Worm (Caenorhabditis elegans) whole organism, L4 larva: ENCODE measurements around the gene F15A4.5.

Source experiments
- D1046.2 ChIP-seq: fragments of 200-800 bp; sonication (Bioruptor generic); IDR thresholded peaks from 2 replicates; pipeline ENCODE4 v1.3.6; 2022; ENCODE audit warnings: missing genetic modification characterization, missing compliant biosample characterization
- F49E8.2 ChIP-seq: sonication (generic microtip); optimal IDR thresholded peaks from 2 replicates; lab custom pipeline; 2016; ENCODE audit warnings: missing compliant biosample characterization, mild to moderate bottlenecking, missing genetic modification characterization, borderline replicate concordance
- T20F7.1 ChIP-seq: fragments of 200-800 bp; sonication (Bioruptor generic); optimal IDR thresholded peaks from 2 replicates; lab custom pipeline; 2018; ENCODE audit warnings: mild to moderate bottlenecking, missing genetic modification characterization, missing compliant biosample characterization
- Y5F2A.4 ChIP-seq: fragments of 200-800 bp; sonication (Bioruptor generic); optimal IDR thresholded peaks from 2 replicates; lab custom pipeline; 2018; ENCODE audit warnings: mild to moderate bottlenecking, missing genetic modification characterization, missing compliant biosample characterization
- ama-1 ChIP-seq: fragments of 150-350 bp; optimal IDR thresholded peaks from 2 replicates; lab custom pipeline; 2014; ENCODE audit warnings: inconsistent platforms, mixed read lengths
- ceh-32 ChIP-seq: sonication (generic microtip); optimal IDR thresholded peaks from 2 replicates; lab custom pipeline; 2016; ENCODE audit warnings: mild to moderate bottlenecking, missing genetic modification characterization, missing compliant biosample characterization; ENCODE audit not compliant: poor library complexity
- ceh-44 ChIP-seq: fragments of 200-800 bp; sonication (Bioruptor generic); IDR thresholded peaks from 2 replicates; pipeline ENCODE4 v1.3.6; 2022; ENCODE audit warnings: missing genetic modification reagents, missing genetic modification characterization, missing compliant biosample characterization
- ceh-62 ChIP-seq: sonication (generic microtip); optimal IDR thresholded peaks from 2 replicates; lab custom pipeline; 2017; ENCODE audit warnings: missing biosample characterization, missing genetic modification characterization
- cey-2 ChIP-seq: sonication (generic microtip); optimal IDR thresholded peaks from 3 replicates; lab custom pipeline; 2017; ENCODE audit warnings: missing genetic modification characterization, mild to moderate bottlenecking, missing compliant biosample characterization, antibody characterized with exemption, borderline replicate concordance; ENCODE audit not compliant: insufficient read depth
- ctbp-1 ChIP-seq: fragments of 200-800 bp; sonication (Bioruptor generic); IDR thresholded peaks from 2 replicates; pipeline ENCODE4 v1.3.6; 2022; ENCODE audit warnings: missing genetic modification reagents, missing genetic modification characterization, missing compliant biosample characterization
- daf-12 ChIP-seq: fragments of 150-350 bp; optimal IDR thresholded peaks from 2 replicates; lab custom pipeline; 2014; ENCODE audit warnings: missing biosample characterization, missing genetic modification reagents, missing genetic modification characterization
- daf-16 ChIP-seq, 3 experiments: sonication (generic microtip); optimal IDR thresholded peaks; 2 replicates each; lab custom pipeline; 2016 to 2017; ENCODE audit warnings: missing genetic modification characterization in 3 of 3, missing genetic modification reagents in 3 of 3, mild to moderate bottlenecking in 2 of 3, missing compliant biosample characterization in 2 of 3, missing biosample characterization in 1 of 3, moderate library complexity in 1 of 3
- daf-8 ChIP-seq: fragments of 200-800 bp; sonication (Bioruptor generic); IDR thresholded peaks from 2 replicates; pipeline ENCODE4 v1.3.6; 2022; ENCODE audit warnings: missing genetic modification characterization, missing compliant biosample characterization
- dmd-6 ChIP-seq: fragments of 200-800 bp; sonication (Bioruptor generic); IDR thresholded peaks from 2 replicates; pipeline ENCODE4 v1.3.6; 2022; ENCODE audit warnings: missing genetic modification reagents, missing genetic modification characterization, missing compliant biosample characterization
- dmd-8 ChIP-seq: fragments of 200-800 bp; sonication (Bioruptor generic); IDR thresholded peaks from 2 replicates; pipeline ENCODE4 v1.3.6; 2022; ENCODE audit warnings: missing genetic modification characterization, missing compliant biosample characterization
- dmd-9 ChIP-seq: fragments of 200-800 bp; sonication (Bioruptor generic); IDR thresholded peaks from 2 replicates; pipeline ENCODE4 v1.3.6; 2022; ENCODE audit warnings: missing genetic modification reagents, missing genetic modification characterization, missing compliant biosample characterization
- duxl-1 ChIP-seq: sonication (generic microtip); optimal IDR thresholded peaks from 2 replicates; lab custom pipeline; 2016; ENCODE audit warnings: mild to moderate bottlenecking, missing genetic modification characterization, moderate library complexity, missing compliant biosample characterization; ENCODE audit not compliant: poor library complexity
- dve-1 ChIP-seq: sonication (generic microtip); optimal IDR thresholded peaks from 2 replicates; lab custom pipeline; 2017; ENCODE audit warnings: antibody characterized with exemption, mild to moderate bottlenecking, missing genetic modification characterization, missing compliant biosample characterization; ENCODE audit not compliant: insufficient read depth
- egl-27 ChIP-seq: sonication (generic microtip); optimal IDR thresholded peaks from 3 replicates; lab custom pipeline; 2017; ENCODE audit warnings: missing biosample characterization, missing genetic modification reagents, missing genetic modification characterization
- egl-43 ChIP-seq: fragments of 200-800 bp; sonication (Bioruptor generic); IDR thresholded peaks from 2 replicates; pipeline ENCODE4 v1.3.6; 2022; ENCODE audit warnings: missing genetic modification reagents, missing genetic modification characterization, missing compliant biosample characterization
- fkh-10 ChIP-seq: fragments of 150-350 bp; optimal IDR thresholded peaks from 2 replicates; lab custom pipeline; 2014; ENCODE audit warnings: missing biosample characterization, missing genetic modification reagents, missing genetic modification characterization
- fos-1 ChIP-seq: fragments of 150-350 bp; optimal IDR thresholded peaks from 2 replicates; lab custom pipeline; 2014; ENCODE audit warnings: missing biosample characterization, missing genetic modification characterization
- hlh-11 ChIP-seq: fragments of 200-800 bp; sonication (Bioruptor generic); optimal IDR thresholded peaks from 2 replicates; lab custom pipeline; 2018; ENCODE audit warnings: mild to moderate bottlenecking, missing genetic modification characterization, missing compliant biosample characterization
- lin-15B ChIP-seq: fragments of 150-350 bp; sonication (generic microtip); optimal IDR thresholded peaks from 3 replicates; lab custom pipeline; 2014; ENCODE audit warnings: missing biosample characterization, missing genetic modification characterization
- lin-39 ChIP-seq: fragments of 150-350 bp; optimal IDR thresholded peaks from 2 replicates; lab custom pipeline; 2014; ENCODE audit warnings: missing biosample characterization, missing genetic modification reagents, missing genetic modification characterization
- lir-3 ChIP-seq: sonication (generic microtip); optimal IDR thresholded peaks from 2 replicates; lab custom pipeline; 2016; ENCODE audit warnings: mild to moderate bottlenecking, missing genetic modification characterization, missing compliant biosample characterization
- madf-5 ChIP-seq, 2 experiments: fragments of 200-800 bp; sonication (Bioruptor generic); IDR thresholded peaks; 2 replicates each; pipeline ENCODE4 v1.3.6; 2022; ENCODE audit warnings: missing compliant biosample characterization in 2 of 2, missing genetic modification characterization in 2 of 2
- madf-9 ChIP-seq: fragments of 200-800 bp; sonication (Bioruptor generic); conservative IDR thresholded peaks from 2 replicates; pipeline ENCODE4 v1.3.6; 2022; ENCODE audit warnings: missing genetic modification reagents, missing genetic modification characterization, missing compliant biosample characterization
- mep-1 ChIP-seq: fragments of 150-350 bp; sonication (generic microtip); optimal IDR thresholded peaks from 3 replicates; lab custom pipeline; 2014; ENCODE audit warnings: missing biosample characterization, missing genetic modification characterization
- mxl-2 ChIP-seq: fragments of 200-800 bp; sonication (Bioruptor generic); conservative IDR thresholded peaks from 2 replicates; pipeline ENCODE4 v1.3.6; 2022; ENCODE audit warnings: missing genetic modification reagents, missing genetic modification characterization, missing compliant biosample characterization
- nhr-102 ChIP-seq: sonication (generic microtip); optimal IDR thresholded peaks from 2 replicates; lab custom pipeline; 2016; ENCODE audit warnings: mild to moderate bottlenecking, missing genetic modification characterization, moderate library complexity, missing compliant biosample characterization
- nhr-11 ChIP-seq: fragments of 150-350 bp; optimal IDR thresholded peaks from 2 replicates; lab custom pipeline; 2014; ENCODE audit warnings: missing biosample characterization, missing genetic modification characterization
- nhr-237 ChIP-seq: sonication (generic microtip); optimal IDR thresholded peaks from 2 replicates; lab custom pipeline; 2017; ENCODE audit warnings: missing biosample characterization, missing genetic modification characterization
- nhr-28 ChIP-seq: fragments of 150-350 bp; optimal IDR thresholded peaks from 2 replicates; lab custom pipeline; 2014; ENCODE audit warnings: missing biosample characterization, missing genetic modification characterization
- nhr-41 ChIP-seq: fragments of 200-800 bp; sonication (Bioruptor generic); IDR thresholded peaks from 2 replicates; pipeline ENCODE4 v1.3.6; 2022; ENCODE audit warnings: missing genetic modification reagents, missing genetic modification characterization, missing compliant biosample characterization
- nhr-42 ChIP-seq: fragments of 200-800 bp; sonication (Bioruptor generic); IDR thresholded peaks from 2 replicates; pipeline ENCODE4 v1.3.6; 2022; ENCODE audit warnings: missing genetic modification characterization, missing compliant biosample characterization
- nhr-48 ChIP-seq: sonication (generic microtip); optimal IDR thresholded peaks from 2 replicates; lab custom pipeline; 2016; ENCODE audit warnings: mild to moderate bottlenecking, missing genetic modification characterization, missing compliant biosample characterization
- pha-4 ChIP-seq, 2 experiments: fragments of 150-350 bp in 1 of 2; fragments of 200-800 bp in 1 of 2; sonication (Bioruptor generic) in 1 of 2; IDR thresholded peaks in 1 of 2; optimal IDR thresholded peaks in 1 of 2; 2 replicates each; pipeline versions ENCODE4 v1.3.6 to Lab custom; 2014 to 2022; ENCODE audit warnings: missing genetic modification characterization in 2 of 2, missing genetic modification reagents in 2 of 2, missing biosample characterization in 1 of 2, missing compliant biosample characterization in 1 of 2
- rbr-2 ChIP-seq: sonication (generic microtip); optimal IDR thresholded peaks from 2 replicates; lab custom pipeline; 2016; ENCODE audit warnings: missing genotype, missing genetic modification characterization, missing compliant biosample characterization
- set-16 ChIP-seq: fragments of 200-800 bp; sonication (Bioruptor generic); IDR thresholded peaks from 2 replicates; pipeline ENCODE4 v1.3.6; 2022; ENCODE audit warnings: missing genetic modification reagents, missing genetic modification characterization, missing compliant biosample characterization
- snpc-1.2 ChIP-seq: fragments of 200-800 bp; sonication (Bioruptor generic); IDR thresholded peaks from 2 replicates; pipeline ENCODE4 v1.3.6; 2022; ENCODE audit warnings: missing genetic modification reagents, missing genetic modification characterization, missing compliant biosample characterization
- snpc-4 ChIP-seq: fragments of 150-350 bp; optimal IDR thresholded peaks from 2 replicates; lab custom pipeline; 2014; ENCODE audit warnings: missing biosample characterization, missing genetic modification characterization
- spr-1 ChIP-seq: sonication (generic microtip); optimal IDR thresholded peaks from 2 replicates; lab custom pipeline; 2016; ENCODE audit warnings: mild to moderate bottlenecking, missing genetic modification characterization, missing compliant biosample characterization
- spr-3 ChIP-seq: fragments of 200-800 bp; sonication (Bioruptor generic); optimal IDR thresholded peaks from 2 replicates; lab custom pipeline; 2018; ENCODE audit warnings: mild to moderate bottlenecking, missing genetic modification characterization, missing compliant biosample characterization
- tag-97 ChIP-seq: fragments of 200-800 bp; sonication (Bioruptor generic); IDR thresholded peaks from 2 replicates; pipeline ENCODE4 v1.3.6; 2022; ENCODE audit warnings: missing genetic modification characterization, missing compliant biosample characterization
- unc-62 ChIP-seq, 3 experiments: fragments of 150-350 bp in 1 of 3; sonication (generic microtip); optimal IDR thresholded peaks in 2 of 3; peaks in 1 of 3; 1 replicate in 1 of 3; 2 replicates in 2 of 3; lab custom pipeline; 2014 to 2017; ENCODE audit warnings: missing biosample characterization in 3 of 3, missing genetic modification characterization in 3 of 3, missing genetic modification reagents in 3 of 3, missing genotype in 1 of 3
- vab-7 ChIP-seq: fragments of 200-800 bp; sonication (Bioruptor generic); IDR thresholded peaks from 2 replicates; pipeline ENCODE4 v1.3.6; 2022; ENCODE audit warnings: missing genetic modification reagents, missing genetic modification characterization, missing compliant biosample characterization
- zag-1 ChIP-seq: fragments of 150-350 bp; optimal IDR thresholded peaks from 2 replicates; lab custom pipeline; 2014; ENCODE audit warnings: missing biosample characterization, missing genetic modification characterization
- zfp-2 ChIP-seq: sonication (generic microtip); optimal IDR thresholded peaks from 2 replicates; lab custom pipeline; 2016; ENCODE audit warnings: mild to moderate bottlenecking, missing genetic modification characterization, missing compliant biosample characterization

Gene F15A4.5

ce11 chrII:12518809-12519344, 47.8 kb upstream of the F15A4.5 start, which contains the start of gene srh-70 (continued):
- TF ChIP-seq nhr-237 (tag; lab: Kevin White, UChicago), result no peak
- peak; percentile 85 for TF ChIP-seq nhr-102 (tag; lab: Kevin White, UChicago)
- no peak for TF ChIP-seq nhr-41 (GFP tag; lab: Robert Waterston, UW)
- TF ChIP-seq set-16 (GFP tag; lab: Robert Waterston, UW), result peak; percentile 69
- no peak for TF ChIP-seq ceh-32
- TF ChIP-seq nhr-28, result peak; percentile 79
- no peak for TF ChIP-seq snpc-1.2 (GFP tag; lab: Robert Waterston, UW)
- TF ChIP-seq mep-1 (tag; lab: Kevin White, UChicago), result no peak
- TF ChIP-seq ama-1, result peak; percentile 74
- TF ChIP-seq spr-1 (tag; lab: Kevin White, UChicago), result peak; percentile 36
- no peak for TF ChIP-seq dmd-8 (GFP tag; lab: Robert Waterston, UW)
- TF ChIP-seq daf-12 (tag; lab: Kevin White, UChicago), result no peak
- TF ChIP-seq nhr-48 (tag; lab: Kevin White, UChicago), result peak; percentile 65
- TF ChIP-seq Y5F2A.4 (GFP tag; lab: Kevin White, UChicago), result no peak
- TF ChIP-seq lir-3 (tag; lab: Kevin White, UChicago), result no peak
- no peak for TF ChIP-seq rbr-2
- peak; percentile 71; the same call in 1 of the 2 replicates for TF ChIP-seq pha-4 (GFP tag; IDR thresholded peaks at IDR 0.05; lab: Robert Waterston, UW)
- TF ChIP-seq pha-4 (tag; optimal IDR thresholded peaks at IDR 0.05; lab: Kevin White, UChicago), result no peak
- peak; percentile 95 for TF ChIP-seq dve-1 (tag; lab: Kevin White, UChicago)
- TF ChIP-seq daf-8 (GFP tag; lab: Robert Waterston, UW), result no peak
- TF ChIP-seq ceh-44, result no peak
- peak; percentile 71 for TF ChIP-seq T20F7.1 (GFP tag; lab: Kevin White, UChicago)
- TF ChIP-seq F49E8.2 (tag; lab: Kevin White, UChicago), result no peak
- TF ChIP-seq dmd-9 (GFP tag; lab: Robert Waterston, UW), result no peak
- TF ChIP-seq tag-97 (GFP tag; lab: Robert Waterston, UW), result no peak
- TF ChIP-seq snpc-4 (tag; lab: Kevin White, UChicago), result no peak
- no peak for TF ChIP-seq duxl-1 (tag; lab: Kevin White, UChicago)
- peak; percentile 70 for TF ChIP-seq mxl-2 (GFP tag; lab: Robert Waterston, UW)
- TF ChIP-seq hlh-11 (tag; lab: Kevin White, UChicago), result peak; percentile 90
- TF ChIP-seq zfp-2 (tag; lab: Kevin White, UChicago), result no peak
- TF ChIP-seq daf-16 (GFP tag; optimal IDR thresholded peaks at IDR 0.05; lab: Kevin White, UChicago), result peak in 1 of 2 experiments; percentile 35
- TF ChIP-seq daf-16 (tag; optimal IDR thresholded peaks at IDR 0.05; lab: Kevin White, UChicago), result peak; percentile 81
- no peak for TF ChIP-seq nhr-42 (GFP tag; lab: Robert Waterston, UW)
- no peak for TF ChIP-seq lin-39
- peak; percentile 15 for TF ChIP-seq fos-1
- peak; percentile 44; the same call in 1 of the 2 replicates for TF ChIP-seq ctbp-1 (GFP tag; lab: Robert Waterston, UW)
- TF ChIP-seq zag-1 (tag; lab: Kevin White, UChicago), result no peak
- peak; percentile 98 for TF ChIP-seq dmd-6 (GFP tag; lab: Robert Waterston, UW)
- no peak for TF ChIP-seq madf-9 (GFP tag; lab: Robert Waterston, UW)
- TF ChIP-seq egl-43 (GFP tag; lab: Robert Waterston, UW), result 0 out of 2 replicates have a peak, but pooled peaks have one; percentile 46
- TF ChIP-seq nhr-11 (tag; lab: Kevin White, UChicago), result no peak
- TF ChIP-seq egl-27 (tag; lab: Kevin White, UChicago), result no peak
- TF ChIP-seq lin-15B (tag; lab: Kevin White, UChicago), result no peak
- no peak for TF ChIP-seq fkh-10
- no peak for TF ChIP-seq madf-5 (GFP tag; IDR thresholded peaks at IDR 0.05; lab: Robert Waterston, UW)
- TF ChIP-seq vab-7 (GFP tag; lab: Robert Waterston, UW), result no peak
- no peak for TF ChIP-seq cey-2 (tag; lab: Kevin White, UChicago)
- no peak for TF ChIP-seq spr-3
- TF ChIP-seq D1046.2 (GFP tag; lab: Robert Waterston, UW), result no peak
- TF ChIP-seq ceh-62 (tag; lab: Kevin White, UChicago), result no peak
- peak; percentile 69 to 97 for TF ChIP-seq unc-62 (GFP tag; optimal IDR thresholded peaks at IDR 0.05 in 1 of 2; lab: Kevin White, UChicago)
- TF ChIP-seq unc-62 (tag; optimal IDR thresholded peaks at IDR 0.05; lab: Kevin White, UChicago), result no peak
